Worm (Caenorhabditis elegans): Measurements from ENCODE around the gene Y7A5A.20.
A peak's percentile ranks its signal among the peaks of the same experiment; 100 is the strongest.

- TF ChIP-seq aly-2 (tag; optimal IDR thresholded peaks at IDR 0.05) (no peak), unc-55 (GFP tag; optimal IDR thresholded peaks at IDR 0.05) (peak; percentile 50), lin-39 (tag; optimal IDR thresholded peaks at IDR 0.05) (no peak), zag-1 (tag; optimal IDR thresholded peaks at IDR 0.05) (no peak), unc-39 (tag; optimal IDR thresholded peaks at IDR 0.05) (no peak), ceh-82 (tag; optimal IDR thresholded peaks at IDR 0.05) (no peak)
Observed at ce11 chrX:15869589-15869988, 41.4 kb downstream of the Y7A5A.20 start.

All from whole organism, L2 larva.